Fruit fly (Drosophila melanogaster): ENCODE measurements around the gene CG9784.

The CG9784 gene

dm6 chrX:16547390-16547789 lies 51.6 kb downstream of the CG9784 start, which contains the start of gene CG9902 (continued):
- peak; percentile 74 for TF ChIP-seq Hmr (GFP tag; optimal IDR thresholded peaks at IDR 0.05)
- peak; percentile 71 for TF ChIP-seq Scr (GFP tag; IDR thresholded peaks at IDR 0.05; ENCODE audit: partially characterized antibody)
- TF ChIP-seq nmo (GFP tag; optimal IDR thresholded peaks at IDR 0.05): peak; percentile 60
- TF ChIP-seq bab2 (GFP tag; optimal IDR thresholded peaks at IDR 0.05): peak; percentile 1
- no peak for TF ChIP-seq Oaz (GFP tag; IDR thresholded peaks at IDR 0.05)
- peak; percentile 92 for TF ChIP-seq CG9215 (GFP tag; IDR thresholded peaks at IDR 0.05)
- TF ChIP-seq Vsx1 (GFP tag; optimal IDR thresholded peaks at IDR 0.05): no peak
- peak; percentile 81 for TF ChIP-seq Opbp (GFP tag; IDR thresholded peaks at IDR 0.05; ENCODE audit: partially characterized antibody)
- TF ChIP-seq vvl (GFP tag; IDR thresholded peaks at IDR 0.05): peak; percentile 73
- TF ChIP-seq dm (GFP tag; optimal IDR thresholded peaks at IDR 0.05): peak; percentile 39
- peak; percentile 8 for TF ChIP-seq jumu (GFP tag; optimal IDR thresholded peaks at IDR 0.05)
- peak; percentile 72 for TF ChIP-seq Ets65A (GFP tag)
- TF ChIP-seq pan (optimal IDR thresholded peaks at IDR 0.05): no peak
- TF ChIP-seq pan (GFP tag; optimal IDR thresholded peaks at IDR 0.05 in 1 of 2, IDR thresholded peaks at IDR 0.05 in 1 of 2): no peak
- no peak for TF ChIP-seq tgo (GFP tag; IDR thresholded peaks at IDR 0.05)
- peak; percentile 34 for TF ChIP-seq CG2120 (GFP tag; optimal IDR thresholded peaks at IDR 0.05)
- no peak for TF ChIP-seq HHEX (GFP tag; optimal IDR thresholded peaks at IDR 0.05)
- no peak for TF ChIP-seq CG32772 (GFP tag; IDR thresholded peaks at IDR 0.05)
- TF ChIP-seq her (GFP tag; optimal IDR thresholded peaks at IDR 0.05): peak; percentile 27
- peak; percentile 96 for TF ChIP-seq CG4854 (GFP tag; optimal IDR thresholded peaks at IDR 0.05)
- peak; percentile 85; the same call in 3 of the 4 replicates for TF ChIP-seq chinmo (GFP tag; IDR thresholded peaks at IDR 0.05; ENCODE audit: partially characterized antibody)
- TF ChIP-seq Atf-2 (GFP tag; optimal IDR thresholded peaks at IDR 0.05): no peak
- no peak for TF ChIP-seq Max (GFP tag; optimal IDR thresholded peaks at IDR 0.05)
- peak; percentile 59; the same call in 1 of the 3 replicates for TF ChIP-seq mld (GFP tag; IDR thresholded peaks at IDR 0.05; ENCODE audit: partially characterized antibody)
- no peak for TF ChIP-seq Kr (GFP tag; optimal IDR thresholded peaks at IDR 0.05)
- peak in 1 of 2 experiments; percentile 51 for TF ChIP-seq insv (GFP tag; optimal IDR thresholded peaks at IDR 0.05)
- peak; percentile 86 for TF ChIP-seq HmgD (GFP tag; optimal IDR thresholded peaks at IDR 0.05)
- TF ChIP-seq Adf1 (GFP tag; IDR thresholded peaks at IDR 0.05): no peak; the same call in 1 of the 2 replicates
- peak; percentile 63; the same call in 2 of the 3 replicates for TF ChIP-seq Doc3 (GFP tag; IDR thresholded peaks at IDR 0.05; ENCODE audit: partially characterized antibody)
- peak; percentile 55 for TF ChIP-seq phol (tag; optimal IDR thresholded peaks at IDR 0.05)
- no peak for TF ChIP-seq Atf6 (GFP tag; IDR thresholded peaks at IDR 0.05)
- TF ChIP-seq Dip2 (GFP tag; IDR thresholded peaks at IDR 0.05): no peak
- no peak for TF ChIP-seq chif (GFP tag; optimal IDR thresholded peaks at IDR 0.05)
- peak; percentile 28 for TF ChIP-seq sug (tag; optimal IDR thresholded peaks at IDR 0.05)
- TF ChIP-seq Gsc (GFP tag; IDR thresholded peaks at IDR 0.05): no peak
- TF ChIP-seq Dll (GFP tag; IDR thresholded peaks at IDR 0.05; ENCODE audit: partially characterized antibody): peak; percentile 79
- TF ChIP-seq pho (GFP tag; optimal IDR thresholded peaks at IDR 0.05): peak; percentile 11
- TF ChIP-seq Dek (tag; optimal IDR thresholded peaks at IDR 0.05): peak; percentile 35
- TF ChIP-seq CG6689 (GFP tag; IDR thresholded peaks at IDR 0.05): no peak
- TF ChIP-seq exex (tag; optimal IDR thresholded peaks at IDR 0.05): peak; percentile 10
- no peak for TF ChIP-seq ken (GFP tag; IDR thresholded peaks at IDR 0.05)
- TF ChIP-seq Hr3 (GFP tag; optimal IDR thresholded peaks at IDR 0.05): no peak
- TF ChIP-seq CG4404 (GFP tag; IDR thresholded peaks at IDR 0.05): no peak
- TF ChIP-seq B-H2 (GFP tag; optimal IDR thresholded peaks at IDR 0.05): peak; percentile 47
- no peak for TF ChIP-seq grau (tag; optimal IDR thresholded peaks at IDR 0.05)
- peak; percentile 7 for TF ChIP-seq gsb-n (tag; optimal IDR thresholded peaks at IDR 0.05)
- no peak for TF ChIP-seq cwo (GFP tag; optimal IDR thresholded peaks at IDR 0.05)
- TF ChIP-seq CG9797 (GFP tag; optimal IDR thresholded peaks at IDR 0.05): peak; percentile 48
- no peak for TF ChIP-seq CG15073 (GFP tag; optimal IDR thresholded peaks at IDR 0.05)
- TF ChIP-seq lab (GFP tag; optimal IDR thresholded peaks at IDR 0.05): no peak
- TF ChIP-seq inv (GFP tag; IDR thresholded peaks at IDR 0.05; ENCODE audit: partially characterized antibody): peak; percentile 79
